Fruit fly (Drosophila melanogaster) S2 (cell line): ENCODE measurements around the gene js.

Experiments used
- CG8478 ChIP-seq: fragments of >200 bp; optimal IDR thresholded peaks from 2 replicates; lab custom pipeline; 2018
- CTCF ChIP-seq, 2 experiments: fragments of >200 bp; optimal IDR thresholded peaks; 2 replicates each; lab custom pipeline; 2018

Gene js

DNA sequence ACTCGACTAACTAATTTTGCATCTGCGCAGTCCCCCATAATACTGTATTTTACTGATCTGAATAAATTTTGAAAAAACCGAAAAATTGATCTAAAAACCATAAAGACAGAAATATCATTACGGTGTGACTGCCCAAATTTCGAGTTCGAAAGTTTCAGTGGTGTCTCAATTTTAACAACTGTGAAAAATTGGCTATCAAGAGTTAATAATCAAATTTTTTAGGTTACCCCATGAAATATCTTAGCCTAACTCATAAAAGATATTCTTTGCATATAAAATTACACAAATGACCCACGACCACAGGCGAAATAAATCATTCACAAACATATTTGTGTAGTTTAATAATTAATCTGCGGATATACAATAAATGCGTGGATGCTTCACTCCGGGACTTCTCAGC is 8.1 kb downstream of the js start, which contains the start of gene CG42446:
CG42446 (minus strand) TSS at position 101 of the 400 bp plus-strand sequence.
- TF ChIP-seq CG8478 = no peak
- no peak for TF ChIP-seq CTCF (optimal IDR thresholded peaks at IDR 0.05; lab: Kevin White, UChicago)

DNA sequence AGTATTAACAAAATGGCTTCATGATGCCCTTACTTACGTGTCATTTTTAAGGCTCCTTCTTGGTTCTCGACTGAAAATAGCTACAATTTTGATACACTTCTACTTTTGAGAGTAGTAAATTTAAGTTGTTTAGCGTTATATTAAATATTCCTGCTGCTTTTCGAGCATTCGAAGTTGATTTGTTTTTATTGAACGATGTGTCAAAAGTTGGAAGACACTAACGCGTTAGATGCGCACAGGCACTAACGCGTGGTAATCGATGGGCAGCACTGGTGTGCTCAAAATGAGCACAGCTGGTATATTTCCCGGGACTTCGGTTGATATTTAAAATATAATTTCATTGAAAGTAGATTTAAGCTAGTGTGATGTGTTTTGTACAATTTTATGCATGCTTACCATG is 9.0 kb downstream of the js start, which contains the start of gene CG17931:
CG17931 (minus strand) TSS at position 369 of the 400 bp plus-strand sequence.
- TF ChIP-seq CG8478 = no peak
- peak in 1 of 2 experiments; percentile 16 for TF ChIP-seq CTCF (optimal IDR thresholded peaks at IDR 0.05; lab: Kevin White, UChicago)

DNA sequence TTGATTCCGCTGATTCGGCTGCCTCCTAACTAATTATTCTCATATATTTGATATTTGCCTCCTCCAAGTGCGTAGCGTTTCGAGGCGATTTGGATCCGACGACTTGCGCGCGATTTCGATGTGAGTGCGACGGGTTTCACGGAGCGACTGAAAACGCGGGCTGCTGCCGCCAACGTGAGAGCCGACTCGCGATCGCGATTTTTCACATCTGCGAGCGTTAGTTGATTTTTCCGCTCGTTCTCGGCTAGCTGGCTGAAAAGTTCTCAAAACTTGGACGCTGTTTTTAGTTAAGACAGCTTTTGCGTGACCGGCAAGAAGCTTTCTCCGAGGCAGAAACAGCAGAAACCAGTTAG is 11.3 kb downstream of the js start, which contains the start of gene CG10311:
CG10311 (minus strand) TSS at position 153 of the 353 bp plus-strand sequence.
- TF ChIP-seq CTCF (optimal IDR thresholded peaks at IDR 0.05; lab: Kevin White, UChicago) (no peak), CG8478 (no peak)

dm6 chr3R:16356215-16356862 is 11.8 kb downstream of the js start:
- TF ChIP-seq CG8478 (no peak), CTCF (optimal IDR thresholded peaks at IDR 0.05; lab: Kevin White, UChicago) (no peak)

DNA sequence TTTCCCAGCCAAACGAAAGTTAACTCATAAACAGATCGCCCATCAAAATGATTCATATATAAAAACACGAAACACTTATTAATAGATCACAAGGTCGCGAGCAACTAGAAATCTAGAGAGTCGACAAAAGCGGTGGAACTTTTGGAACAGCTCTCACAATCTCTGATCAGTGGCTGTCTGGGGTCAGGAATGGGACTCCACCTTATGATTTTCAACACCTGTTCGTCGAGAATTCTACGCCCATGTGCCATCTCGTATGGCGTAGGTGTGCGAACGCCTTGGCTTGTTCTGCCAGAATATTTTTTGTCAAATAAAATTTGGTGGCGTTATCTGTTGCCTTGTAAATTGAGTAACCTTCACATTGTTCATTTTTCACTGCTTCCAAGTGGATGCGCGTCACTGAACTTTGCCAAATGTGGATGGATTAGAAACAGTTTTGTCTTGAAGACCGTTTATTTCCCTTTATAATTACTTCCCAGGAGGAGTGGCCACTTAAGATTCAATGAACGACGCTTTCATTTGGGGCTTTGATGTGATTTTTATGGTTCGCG is 12.6 kb downstream of the js start:
- TF ChIP-seq CTCF (optimal IDR thresholded peaks at IDR 0.05; lab: Kevin White, UChicago) (no peak), CG8478 (no peak)

DNA sequence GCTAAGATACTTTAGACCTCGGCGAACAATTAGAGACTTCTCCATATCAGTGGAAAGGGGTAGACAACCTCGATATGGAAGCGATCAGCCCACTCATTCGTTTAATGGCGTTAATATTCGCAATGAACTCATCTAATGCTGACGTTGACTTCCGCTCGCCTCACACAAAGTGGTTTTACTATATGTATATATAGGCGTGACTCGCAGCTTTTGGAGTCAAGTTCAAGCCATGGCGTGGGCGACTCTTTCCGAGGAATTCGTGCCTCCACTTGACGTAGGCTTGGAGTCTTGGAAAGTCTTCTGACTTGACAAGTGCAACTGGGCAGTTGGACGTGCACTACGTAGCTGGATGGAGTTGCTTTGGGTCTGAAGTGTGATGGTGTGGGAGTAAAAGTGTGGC is 14.4 kb downstream of the js start:
- TF ChIP-seq CG8478 = no peak
- no peak for TF ChIP-seq CTCF (optimal IDR thresholded peaks at IDR 0.05; lab: Kevin White, UChicago)

DNA sequence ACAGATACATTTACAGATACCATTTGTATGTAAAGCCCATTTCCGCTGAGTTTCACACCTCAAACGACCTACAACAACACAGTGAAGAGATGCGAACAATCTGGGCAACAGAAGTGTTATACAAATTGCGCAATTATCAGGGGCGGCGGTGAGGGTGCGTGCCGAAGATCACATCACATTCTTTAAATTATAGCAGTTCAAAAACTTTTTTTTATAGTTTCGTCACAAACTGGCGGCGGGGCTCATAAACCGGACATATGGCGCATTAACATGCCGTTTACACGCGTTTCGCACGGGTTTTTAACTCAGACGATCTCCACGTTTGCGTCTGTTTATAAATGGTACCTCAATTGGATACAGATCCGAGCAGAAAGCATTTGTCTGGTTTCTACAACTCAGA is 14.9 kb downstream of the js start:
- no peak for TF ChIP-seq CG8478
- no peak for TF ChIP-seq CTCF (optimal IDR thresholded peaks at IDR 0.05; lab: Kevin White, UChicago)

DNA sequence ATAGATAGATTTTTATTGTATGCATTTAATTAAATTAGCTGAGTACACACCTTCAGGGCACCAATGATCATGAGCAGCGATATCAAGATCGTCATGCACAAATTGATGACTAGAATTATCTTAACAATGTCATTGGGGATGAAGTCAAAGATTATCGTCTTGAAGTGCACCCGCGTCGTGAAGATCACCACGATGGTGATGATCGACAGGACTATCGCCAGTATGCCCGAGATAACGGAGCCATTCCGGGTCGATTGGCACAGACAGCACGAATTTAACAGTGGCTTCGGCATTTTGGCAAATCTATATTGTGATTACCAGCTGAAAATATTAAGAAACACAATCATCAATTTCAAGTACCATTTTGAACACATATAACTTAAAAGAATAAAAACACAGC is 16.1 kb downstream of the js start:
- TF ChIP-seq CTCF (optimal IDR thresholded peaks at IDR 0.05; lab: Kevin White, UChicago) (no peak), CG8478 (no peak)

DNA sequence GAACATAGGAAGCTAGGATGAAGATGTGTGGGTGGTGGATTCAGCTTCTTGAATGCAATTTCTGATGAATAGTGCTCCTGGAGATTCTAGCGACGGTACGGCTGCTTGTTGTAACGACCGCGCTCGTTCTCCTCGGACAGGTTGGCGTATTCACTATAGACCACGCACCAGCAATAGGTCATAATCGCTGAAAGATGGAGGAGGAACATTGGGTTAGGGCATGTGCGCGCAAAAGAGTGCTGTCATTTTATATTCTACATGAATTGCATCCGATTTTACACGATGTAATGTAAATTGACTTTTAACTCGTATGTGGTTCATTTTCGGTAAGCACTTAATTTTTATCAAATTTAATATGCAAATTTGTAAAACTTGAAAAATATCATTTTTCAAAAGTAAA is 17.1 kb downstream of the js start:
- peak; percentile 83 to 87 for TF ChIP-seq CTCF (optimal IDR thresholded peaks at IDR 0.05; lab: Kevin White, UChicago)
- no peak for TF ChIP-seq CG8478

dm6 chr3R:16350400-16350799 is 17.7 kb downstream of the js start:
- TF ChIP-seq CG8478 (no peak), CTCF (optimal IDR thresholded peaks at IDR 0.05; lab: Kevin White, UChicago) (peak; percentile 25 to 57)

DNA sequence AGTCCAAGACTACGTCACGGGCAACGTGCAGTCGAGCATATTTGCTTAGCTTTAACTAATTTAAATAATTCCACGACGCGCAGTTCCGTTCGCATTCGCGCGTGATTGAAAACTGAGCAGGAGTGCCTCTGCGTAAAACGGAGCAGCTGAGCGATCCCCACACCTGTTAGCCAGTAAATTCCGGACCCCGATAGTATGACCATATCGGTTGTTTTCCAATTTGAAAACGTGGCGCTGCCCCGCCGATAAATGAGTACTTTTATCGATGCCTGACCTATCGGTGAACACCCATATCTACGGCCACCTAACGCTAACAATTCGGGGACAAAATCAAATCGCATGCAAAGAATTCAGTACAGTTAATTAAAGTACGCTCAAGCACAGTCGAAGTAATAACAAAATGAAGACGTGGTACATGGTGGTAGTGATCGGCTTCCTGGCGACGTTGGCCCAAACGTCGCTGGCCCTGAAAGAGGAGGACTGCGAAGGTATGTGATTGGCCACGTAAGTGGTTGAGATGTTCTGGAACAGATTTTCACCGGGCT is 18.9 kb downstream of the js start, which contains the start of the genes CG14879 and Manf:
CG14879 (minus strand) TSS at position 116 of the 545 bp plus-strand sequence.
Manf (plus strand) TSS at position 294 of the 545 bp plus-strand sequence.
- TF ChIP-seq CG8478 (no peak), CTCF (optimal IDR thresholded peaks at IDR 0.05; lab: Kevin White, UChicago) (peak; percentile 24 to 38)

- TF ChIP-seq CTCF (optimal IDR thresholded peaks at IDR 0.05; lab: Kevin White, UChicago) (no peak), CG8478 (no peak)
These were observed 19.8 kb downstream of the js start for dm6 chr3R:16348289-16348688.

DNA sequence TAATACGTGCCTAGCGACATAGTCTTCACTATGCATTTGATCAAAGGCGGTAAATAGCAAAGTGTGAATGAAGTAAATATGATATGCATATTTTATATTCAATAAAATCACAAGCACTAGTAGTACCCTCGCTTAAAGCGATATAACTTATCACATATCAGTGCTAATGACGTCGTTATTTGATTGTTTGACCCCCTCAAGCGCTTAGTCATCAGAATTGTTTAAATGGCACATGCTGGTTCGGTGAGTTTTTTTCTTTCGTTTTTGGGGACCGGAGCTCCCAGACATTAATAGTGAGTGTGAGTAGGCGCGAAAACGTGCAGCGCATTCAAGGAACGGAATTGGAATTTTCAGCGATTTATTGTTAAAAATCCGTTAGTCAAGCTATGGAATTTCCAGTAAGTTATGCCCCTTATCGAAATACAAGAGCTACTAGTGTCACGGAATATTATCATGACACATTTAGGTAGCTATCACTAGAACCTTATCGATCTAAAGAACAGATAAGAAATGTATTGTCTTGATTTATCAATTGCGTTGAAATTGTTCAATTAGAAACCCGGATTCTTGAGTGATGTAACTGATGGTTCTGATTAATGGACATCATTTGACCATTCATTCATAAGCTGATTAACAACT is 20.4 kb downstream of the js start:
- no peak for TF ChIP-seq CG8478
- no peak for TF ChIP-seq CTCF (optimal IDR thresholded peaks at IDR 0.05; lab: Kevin White, UChicago)

- no peak for TF ChIP-seq CG8478
- no peak for TF ChIP-seq CTCF (optimal IDR thresholded peaks at IDR 0.05; lab: Kevin White, UChicago)
These were observed 26.2 kb downstream of the js start, which contains the start of the genes SF2 and pad for dm6 chr3R:16341817-16342374. Gene SF2, minus strand, starts transcription at chr3R:16341988. Gene pad, plus strand, starts transcription at chr3R:16342318.

- TF ChIP-seq CG8478 (no peak), CTCF (optimal IDR thresholded peaks at IDR 0.05; lab: Kevin White, UChicago) (no peak)
These were observed 27.5 kb downstream of the js start for dm6 chr3R:16340610-16341009.
